Worm (Caenorhabditis elegans) whole organism, young adult: ENCODE measurements around the gene lmp-1.

Source experiments
- B0035.1 ChIP-seq: sonication (generic microtip); optimal IDR thresholded peaks from 2 replicates; lab custom pipeline; 2016; ENCODE audit warnings: missing genetic modification characterization, mild to moderate bottlenecking, missing compliant biosample characterization, missing genotype, missing genetic modification reagents
- B0261.1 ChIP-seq: sonication (generic microtip); optimal IDR thresholded peaks from 2 replicates; lab custom pipeline; 2016; ENCODE audit warnings: mild to moderate bottlenecking, missing genetic modification characterization, moderate library complexity, missing compliant biosample characterization
- F23B12.7 ChIP-seq: sonication (generic microtip); optimal IDR thresholded peaks from 2 replicates; lab custom pipeline; 2017; ENCODE audit warnings: missing genetic modification characterization, mild to moderate bottlenecking, missing compliant biosample characterization, antibody characterized with exemption, moderate library complexity; ENCODE audit not compliant: insufficient read depth
- F49E8.2 ChIP-seq: sonication (generic microtip); optimal IDR thresholded peaks from 3 replicates; lab custom pipeline; 2017; ENCODE audit warnings: missing genetic modification characterization, mild to moderate bottlenecking, missing compliant biosample characterization, antibody characterized with exemption, moderate library complexity; ENCODE audit not compliant: insufficient read depth
- F57C9.4 ChIP-seq: sonication (generic microtip); optimal IDR thresholded peaks from 2 replicates; lab custom pipeline; 2017; ENCODE audit warnings: mild to moderate bottlenecking, missing genetic modification characterization, missing compliant biosample characterization
- K11D2.4 ChIP-seq: fragments of 200-800 bp; sonication (Bioruptor generic); IDR thresholded peaks from 2 replicates; pipeline ENCODE4 v1.3.6; 2022; ENCODE audit warnings: missing genetic modification reagents, missing genetic modification characterization, missing compliant biosample characterization
- K12H6.12 ChIP-seq: fragments of 200-800 bp; sonication (Bioruptor generic); optimal IDR thresholded peaks from 2 replicates; lab custom pipeline; 2018; ENCODE audit warnings: mild to moderate bottlenecking, missing genetic modification characterization, missing compliant biosample characterization
- ama-1 ChIP-seq, 3 experiments: fragments of 150-350 bp in 1 of 3; sonication (generic microtip) in 2 of 3; optimal IDR thresholded peaks; 2 replicates each; lab custom pipeline; 2014 to 2018; ENCODE audit warnings: missing biosample characterization in 2 of 3, missing genetic modification characterization in 2 of 3, missing genetic modification reagents in 2 of 3
- aptf-3 ChIP-seq: fragments of 200-800 bp; sonication (Bioruptor generic); IDR thresholded peaks from 2 replicates; pipeline ENCODE4 v1.3.6; 2022; ENCODE audit warnings: missing genetic modification characterization, missing compliant biosample characterization
- attf-5 ChIP-seq: fragments of 200-800 bp; sonication (Bioruptor generic); optimal IDR thresholded peaks from 2 replicates; lab custom pipeline; 2018; ENCODE audit warnings: mild to moderate bottlenecking, missing genetic modification characterization, missing compliant biosample characterization
- cebp-1 ChIP-seq, 2 experiments: fragments of 200-800 bp in 1 of 2; sonication (Bioruptor generic) in 1 of 2; sonication (generic microtip) in 1 of 2; IDR thresholded peaks in 1 of 2; optimal IDR thresholded peaks in 1 of 2; 2 replicates each; pipeline versions ENCODE4 v1.3.6 to Lab custom; 2017 to 2022; ENCODE audit warnings: missing compliant biosample characterization in 2 of 2, missing genetic modification characterization in 2 of 2, mild to moderate bottlenecking in 1 of 2, missing genetic modification reagents in 1 of 2, moderate library complexity in 1 of 2
- cebp-2 ChIP-seq: fragments of 200-800 bp; sonication (Bioruptor generic); IDR thresholded peaks from 2 replicates; pipeline ENCODE4 v1.3.6; 2022; ENCODE audit warnings: missing genetic modification characterization, missing compliant biosample characterization
- ceh-27 ChIP-seq: fragments of 200-800 bp; sonication (Bioruptor generic); optimal IDR thresholded peaks from 2 replicates; lab custom pipeline; 2018; ENCODE audit warnings: mild to moderate bottlenecking, missing genetic modification characterization, moderate library complexity, missing compliant biosample characterization
- ceh-40 ChIP-seq: fragments of 200-800 bp; sonication (Bioruptor generic); IDR thresholded peaks from 2 replicates; pipeline ENCODE4 v1.3.6; 2022; ENCODE audit warnings: missing genetic modification characterization, missing compliant biosample characterization
- ceh-79 ChIP-seq: sonication (generic microtip); optimal IDR thresholded peaks from 2 replicates; lab custom pipeline; 2017; ENCODE audit warnings: mild to moderate bottlenecking, missing genetic modification characterization, missing compliant biosample characterization
- dox-1 ChIP-seq: fragments of 200-800 bp; sonication (Bioruptor generic); IDR thresholded peaks from 2 replicates; pipeline ENCODE4 v1.3.6; 2022; ENCODE audit warnings: missing genetic modification reagents, missing genetic modification characterization, missing compliant biosample characterization
- dpl-1 ChIP-seq: fragments of 150-350 bp; optimal IDR thresholded peaks from 2 replicates; lab custom pipeline; 2014; ENCODE audit warnings: missing biosample characterization, missing genetic modification reagents, missing genetic modification characterization
- him-1 ChIP-seq: sonication (generic microtip); optimal IDR thresholded peaks from 2 replicates; lab custom pipeline; 2016; ENCODE audit warnings: missing genotype, missing genetic modification reagents, missing genetic modification characterization, missing compliant biosample characterization
- hmg-20 ChIP-seq: fragments of 200-800 bp; sonication (Bioruptor generic); IDR thresholded peaks from 2 replicates; pipeline ENCODE4 v1.3.6; 2022; ENCODE audit warnings: missing genetic modification reagents, missing genetic modification characterization, missing compliant biosample characterization
- let-526 ChIP-seq: fragments of 200-800 bp; sonication (Bioruptor generic); IDR thresholded peaks from 2 replicates; pipeline ENCODE4 v1.3.6; 2022; ENCODE audit warnings: missing genetic modification reagents, missing genetic modification characterization, missing compliant biosample characterization
- lin-26 ChIP-seq: fragments of 200-800 bp; sonication (Bioruptor generic); IDR thresholded peaks from 2 replicates; pipeline ENCODE4 v1.3.6; 2022; ENCODE audit warnings: missing genetic modification reagents, missing genetic modification characterization, missing compliant biosample characterization
- lir-1 ChIP-seq: fragments of 200-800 bp; sonication (Bioruptor generic); conservative IDR thresholded peaks from 2 replicates; pipeline ENCODE4 v1.3.6; 2022; ENCODE audit warnings: missing genetic modification reagents, missing genetic modification characterization, missing compliant biosample characterization
- lsy-27 ChIP-seq: sonication (generic microtip); optimal IDR thresholded peaks from 2 replicates; lab custom pipeline; 2017; ENCODE audit warnings: missing genetic modification characterization, mild to moderate bottlenecking, missing compliant biosample characterization, antibody characterized with exemption, missing genotype, borderline replicate concordance; ENCODE audit not compliant: insufficient read depth
- madf-10 ChIP-seq: sonication (generic microtip); optimal IDR thresholded peaks from 2 replicates; lab custom pipeline; 2016; ENCODE audit warnings: mild to moderate bottlenecking, missing genetic modification characterization, missing compliant biosample characterization
- mel-28 ChIP-seq: sonication (generic microtip); optimal IDR thresholded peaks from 2 replicates; lab custom pipeline; 2016; ENCODE audit warnings: borderline replicate concordance, mild to moderate bottlenecking, missing genetic modification characterization, missing compliant biosample characterization
- mes-4 ChIP-seq: sonication (generic microtip); optimal IDR thresholded peaks from 2 replicates; lab custom pipeline; 2016; ENCODE audit warnings: missing genotype, missing genetic modification characterization, missing compliant biosample characterization
- nfyb-1 ChIP-seq: fragments of 200-800 bp; sonication (Bioruptor generic); IDR thresholded peaks from 2 replicates; pipeline ENCODE4 v1.3.6; 2022; ENCODE audit warnings: missing genetic modification reagents, missing genetic modification characterization, missing compliant biosample characterization
- nhr-80 ChIP-seq: sonication (generic microtip); optimal IDR thresholded peaks from 2 replicates; lab custom pipeline; 2016; ENCODE audit warnings: missing genetic modification characterization, missing compliant biosample characterization
- nhr-90 ChIP-seq: sonication (generic microtip); optimal IDR thresholded peaks from 2 replicates; lab custom pipeline; 2016; ENCODE audit warnings: missing genotype, mild to moderate bottlenecking, missing genetic modification characterization, missing compliant biosample characterization
- pbrm-1 ChIP-seq: fragments of 200-800 bp; sonication (Bioruptor generic); IDR thresholded peaks from 2 replicates; pipeline ENCODE4 v1.3.6; 2022; ENCODE audit warnings: missing genetic modification reagents, missing genetic modification characterization, missing compliant biosample characterization
- rcor-1 ChIP-seq: fragments of 200-800 bp; sonication (Bioruptor generic); IDR thresholded peaks from 2 replicates; pipeline ENCODE4 v1.3.6; 2022; ENCODE audit warnings: missing genetic modification reagents, missing genetic modification characterization, missing compliant biosample characterization
- rec-8 ChIP-seq, 2 experiments: sonication (generic microtip); optimal IDR thresholded peaks; 2 replicates each; lab custom pipeline; 2016; ENCODE audit warnings: mild to moderate bottlenecking in 2 of 2, missing genetic modification characterization in 2 of 2, missing genetic modification reagents in 2 of 2, missing genotype in 2 of 2, missing biosample characterization in 1 of 2, missing compliant biosample characterization in 1 of 2, moderate library complexity in 1 of 2
- sea-2 ChIP-seq: fragments of 200-800 bp; sonication (Bioruptor generic); IDR thresholded peaks from 2 replicates; pipeline ENCODE4 v1.3.6; 2022; ENCODE audit warnings: missing genetic modification characterization, missing compliant biosample characterization
- snpc-3.4 ChIP-seq: sonication (generic microtip); optimal IDR thresholded peaks from 2 replicates; lab custom pipeline; 2017; ENCODE audit warnings: missing genetic modification characterization, mild to moderate bottlenecking, missing compliant biosample characterization, antibody characterized with exemption, moderate library complexity, missing genotype, missing genetic modification reagents
- sptf-2 ChIP-seq: fragments of 200-800 bp; sonication (Bioruptor generic); optimal IDR thresholded peaks from 2 replicates; lab custom pipeline; 2018; ENCODE audit warnings: mild to moderate bottlenecking, missing genetic modification characterization, missing compliant biosample characterization
- zfh-2 ChIP-seq: fragments of 200-800 bp; sonication (Bioruptor generic); conservative IDR thresholded peaks from 2 replicates; pipeline ENCODE4 v1.3.6; 2022; ENCODE audit warnings: missing genetic modification reagents, missing genetic modification characterization, missing compliant biosample characterization
- zim-3 ChIP-seq: sonication (generic microtip); optimal IDR thresholded peaks from 2 replicates; lab custom pipeline; 2017; ENCODE audit warnings: mild to moderate bottlenecking, missing genetic modification characterization, moderate library complexity, missing compliant biosample characterization
- ztf-22 ChIP-seq: fragments of 200-800 bp; sonication (Bioruptor generic); optimal IDR thresholded peaks from 2 replicates; lab custom pipeline; 2018; ENCODE audit warnings: mild to moderate bottlenecking, missing genetic modification characterization, moderate library complexity, missing compliant biosample characterization
- ztf-28 ChIP-seq: fragments of 200-800 bp; sonication (Bioruptor generic); IDR thresholded peaks from 2 replicates; pipeline ENCODE4 v1.3.6; 2022; ENCODE audit warnings: missing genetic modification reagents, missing genetic modification characterization, missing compliant biosample characterization

The lmp-1 gene

ce11 chrX:6378363-6378762, 879 bp upstream of the lmp-1 start (continued):
- TF ChIP-seq mel-28 (no peak), pbrm-1 (GFP tag; lab: Robert Waterston, UW) (no peak), dox-1 (peak; percentile 56), madf-10 (peak; percentile 34), ceh-27 (GFP tag; lab: Kevin White, UChicago) (peak; percentile 75), hmg-20 (GFP tag; lab: Robert Waterston, UW) (no peak)
- TF ChIP-seq, all 124 proteins: peak for 26

- TF ChIP-seq F23B12.7 (no peak), mes-4 (no peak)
These were observed 3.0 kb downstream of the lmp-1 start, which contains the start of gene C03B1.1 for ce11 chrX:6374451-6374850. Gene C03B1.1, plus strand, starts transcription at chrX:6374751.

ce11 chrX:6373348-6373747, 4.1 kb downstream of the lmp-1 start, which contains the start of gene C03B1.17:
Gene C03B1.17, plus strand, starts transcription at chrX:6373648.
- TF ChIP-seq sea-2 (GFP tag; lab: Robert Waterston, UW) (no peak), zim-3 (tag; lab: Kevin White, UChicago) (no peak), ceh-40 (no peak), lin-26 (GFP tag; lab: Robert Waterston, UW) (no peak), rec-8 (tag; optimal IDR thresholded peaks at IDR 0.05; lab: Kevin White, UChicago) (no peak), B0035.1 (no peak), attf-5 (GFP tag; lab: Kevin White, UChicago) (no peak), cebp-2 (GFP tag; lab: Robert Waterston, UW) (no peak), lir-1 (GFP tag; lab: Robert Waterston, UW) (no peak), F49E8.2 (tag; lab: Kevin White, UChicago) (no peak), cebp-1 (GFP tag; IDR thresholded peaks at IDR 0.05; lab: Robert Waterston, UW) (no peak), cebp-1 (tag; optimal IDR thresholded peaks at IDR 0.05; lab: Kevin White, UChicago) (no peak)
- TF ChIP-seq, all 124 proteins: peak for 0

ce11 chrX:6371192-6372116, 6.0 kb downstream of the lmp-1 start:
- no peak for TF ChIP-seq zfh-2
- TF ChIP-seq rec-8 (tag; optimal IDR thresholded peaks at IDR 0.05; lab: Kevin White, UChicago) = peak; percentile 40 to 76
- peak; percentile 62 for TF ChIP-seq B0035.1
- TF ChIP-seq K11D2.4 = 0 out of 2 replicates have a peak, but pooled peaks have one; percentile 26
- peak; percentile 42 for TF ChIP-seq attf-5 (GFP tag; lab: Kevin White, UChicago)
- TF ChIP-seq ama-1 (optimal IDR thresholded peaks at IDR 0.05; lab: Kevin White, UChicago) = no peak
- TF ChIP-seq ama-1 (GFP tag; optimal IDR thresholded peaks at IDR 0.05; lab: Kevin White, UChicago) = peak in 1 of 2 experiments; percentile 78
- peak; percentile 81 for TF ChIP-seq nhr-90 (tag; lab: Kevin White, UChicago)
- TF ChIP-seq rcor-1 (GFP tag; lab: Robert Waterston, UW) = peak; percentile 53
- TF ChIP-seq ztf-22 = peak; percentile 32
- peak; percentile 75; the same call in 1 of the 2 replicates for TF ChIP-seq aptf-3 (GFP tag; lab: Robert Waterston, UW)
- peak; percentile 93 for TF ChIP-seq him-1 (tag; lab: Kevin White, UChicago)
- TF ChIP-seq F57C9.4 (tag; lab: Kevin White, UChicago) = no peak
- peak; percentile 41 for TF ChIP-seq sptf-2 (GFP tag; lab: Kevin White, UChicago)
- no peak for TF ChIP-seq hmg-20 (GFP tag; lab: Robert Waterston, UW)
- TF ChIP-seq ceh-27 (GFP tag; lab: Kevin White, UChicago) = peak; percentile 47
- peak; percentile 59 for TF ChIP-seq mes-4
- TF ChIP-seq lsy-27 (tag; lab: Kevin White, UChicago) = peak; percentile 13
- TF ChIP-seq nhr-80 (tag; lab: Kevin White, UChicago) = peak; percentile 13
- no peak for TF ChIP-seq ztf-28 (GFP tag; lab: Robert Waterston, UW)
- TF ChIP-seq nfyb-1 (GFP tag; lab: Robert Waterston, UW) = peak; percentile 88
- peak; percentile 63 for TF ChIP-seq ceh-79 (tag; lab: Kevin White, UChicago)
- peak; percentile 53; the same call in 1 of the 2 replicates for TF ChIP-seq let-526
- peak; percentile 47 for TF ChIP-seq K12H6.12 (tag; lab: Kevin White, UChicago)
- TF ChIP-seq snpc-3.4 (tag; lab: Kevin White, UChicago) = peak; percentile 39
- no peak for TF ChIP-seq dpl-1 (GFP tag; lab: Kevin White, UChicago)
- peak; percentile 97 for TF ChIP-seq B0261.1 (tag; lab: Kevin White, UChicago)
